Worm (Caenorhabditis elegans) whole organism, L2 larva: ENCODE measurements around the gene prp-9.

Experiments
- gmeb-1 ChIP-seq: fragments of 150-350 bp; optimal IDR thresholded peaks from 2 replicates; lab custom pipeline; 2014; ENCODE audit warnings: missing biosample characterization, missing genetic modification characterization
- mab-5 ChIP-seq: fragments of 150-350 bp; optimal IDR thresholded peaks from 2 replicates; lab custom pipeline; 2014; ENCODE audit warnings: missing biosample characterization, missing genetic modification characterization
- nhr-12 ChIP-seq: fragments of 150-350 bp; optimal IDR thresholded peaks from 2 replicates; lab custom pipeline; 2014; ENCODE audit warnings: missing biosample characterization, missing genetic modification characterization
- sem-4 ChIP-seq: fragments of 150-350 bp; optimal IDR thresholded peaks from 2 replicates; lab custom pipeline; 2014; ENCODE audit warnings: missing biosample characterization, missing genetic modification reagents, missing genetic modification characterization
- zag-1 ChIP-seq: fragments of 150-350 bp; optimal IDR thresholded peaks from 2 replicates; lab custom pipeline; 2014; ENCODE audit warnings: missing biosample characterization, missing genetic modification characterization

DNA sequence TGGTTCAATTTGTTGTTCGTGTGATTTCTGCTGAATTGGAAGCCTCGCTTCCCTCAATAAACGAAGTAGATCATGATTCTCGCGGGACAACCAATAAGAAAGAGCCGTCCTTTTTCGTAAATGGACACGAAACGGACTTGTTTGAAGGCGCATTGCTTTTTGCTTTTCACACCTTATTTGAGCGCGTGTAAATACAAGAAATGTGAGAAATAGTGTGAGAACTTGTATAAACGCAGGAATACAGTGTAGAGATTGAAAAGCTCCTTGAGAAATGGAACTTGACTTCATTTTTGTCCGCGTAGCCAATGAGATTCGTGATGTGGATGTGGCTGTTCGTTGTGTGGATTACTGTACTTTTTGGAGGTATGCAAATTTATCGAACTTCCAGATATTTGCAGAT is 4.6 kb downstream of the prp-9 start, which contains the start of gene cht-2:
- TF ChIP-seq mab-5 (tag; lab: Kevin White, UChicago) (no peak), zag-1 (tag; lab: Kevin White, UChicago) (no peak), nhr-12 (tag; lab: Kevin White, UChicago) (no peak), gmeb-1 (tag; lab: Kevin White, UChicago) (no peak), sem-4 (tag; lab: Kevin White, UChicago) (no peak)
